Fruit fly (Drosophila melanogaster): ENCODE results near the gene sty.
A peak's percentile ranks its signal among the peaks of the same experiment; 100 is the strongest.

The sty gene

DNA sequence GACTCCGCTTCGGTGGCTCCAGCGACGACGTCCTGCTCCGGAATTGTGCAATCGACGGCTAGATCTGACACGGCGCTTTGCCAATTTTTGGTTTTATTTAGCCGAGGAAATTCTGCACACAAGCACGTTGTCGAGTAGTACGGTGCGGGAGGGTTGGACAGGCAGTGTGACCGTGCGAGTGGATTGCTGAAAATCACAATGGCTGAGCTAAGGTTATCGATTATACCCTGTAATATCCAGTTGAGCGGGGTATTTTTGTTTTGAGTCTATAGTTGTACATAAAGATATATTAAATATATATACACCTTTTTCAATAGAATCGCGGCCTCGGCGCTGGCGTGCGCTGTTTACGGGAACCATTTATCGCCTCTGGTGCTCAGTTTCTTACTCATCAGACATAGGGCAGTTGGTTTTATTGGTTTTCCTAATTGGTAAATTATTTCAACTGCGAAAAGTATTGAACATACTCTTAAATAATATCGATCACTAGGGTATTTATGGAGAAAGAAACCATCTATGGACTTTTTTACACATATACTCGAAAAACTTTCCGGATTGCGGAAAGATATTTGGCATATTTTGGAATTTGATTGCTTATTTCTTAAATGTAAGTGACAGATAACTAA, 35.8 kb upstream of the sty start, which contains the start of gene eIF5B (continued):
- TF ChIP-seq CG7368 (GFP tag; optimal IDR thresholded peaks at IDR 0.05) (peak; percentile 34), Lpt (GFP tag; optimal IDR thresholded peaks at IDR 0.05) (peak; percentile 67), acj6 (GFP tag; optimal IDR thresholded peaks at IDR 0.05) (peak; percentile 86), CG6276 (GFP tag; optimal IDR thresholded peaks at IDR 0.05) (peak; percentile 51), CG8632 (GFP tag; optimal IDR thresholded peaks at IDR 0.05) (peak; percentile 83), CG6854 (GFP tag; optimal IDR thresholded peaks at IDR 0.05) (peak; percentile 50), CG4318 (GFP tag; optimal IDR thresholded peaks at IDR 0.05) (peak; percentile 74), dac (GFP tag; optimal IDR thresholded peaks at IDR 0.05) (peak; percentile 58), CG10631 (GFP tag; optimal IDR thresholded peaks at IDR 0.05) (peak; percentile 78)

DNA sequence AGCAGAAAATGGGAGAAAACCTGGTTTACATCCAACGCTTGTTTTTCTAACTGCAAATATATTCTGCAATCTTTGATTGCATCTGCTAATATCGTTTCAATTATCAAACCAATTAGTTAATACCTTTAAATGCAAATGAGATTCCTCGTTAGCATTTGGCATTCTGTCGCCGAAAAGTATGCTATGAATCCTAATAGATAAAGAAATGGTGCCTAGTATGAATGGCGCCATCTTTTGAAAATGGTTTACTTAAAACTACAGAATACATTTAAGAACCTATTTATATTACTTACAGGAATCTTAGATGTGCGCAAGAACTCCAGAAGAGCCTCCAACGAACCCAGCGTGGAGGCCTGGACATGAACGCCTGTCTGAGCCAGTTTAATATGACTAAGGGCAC, 32.2 kb upstream of the sty start:
- TF ChIP-seq CG6792 (GFP tag; optimal IDR thresholded peaks at IDR 0.05), result no peak
- peak; percentile 52 for TF ChIP-seq CG6808 (GFP tag; optimal IDR thresholded peaks at IDR 0.05)

DNA sequence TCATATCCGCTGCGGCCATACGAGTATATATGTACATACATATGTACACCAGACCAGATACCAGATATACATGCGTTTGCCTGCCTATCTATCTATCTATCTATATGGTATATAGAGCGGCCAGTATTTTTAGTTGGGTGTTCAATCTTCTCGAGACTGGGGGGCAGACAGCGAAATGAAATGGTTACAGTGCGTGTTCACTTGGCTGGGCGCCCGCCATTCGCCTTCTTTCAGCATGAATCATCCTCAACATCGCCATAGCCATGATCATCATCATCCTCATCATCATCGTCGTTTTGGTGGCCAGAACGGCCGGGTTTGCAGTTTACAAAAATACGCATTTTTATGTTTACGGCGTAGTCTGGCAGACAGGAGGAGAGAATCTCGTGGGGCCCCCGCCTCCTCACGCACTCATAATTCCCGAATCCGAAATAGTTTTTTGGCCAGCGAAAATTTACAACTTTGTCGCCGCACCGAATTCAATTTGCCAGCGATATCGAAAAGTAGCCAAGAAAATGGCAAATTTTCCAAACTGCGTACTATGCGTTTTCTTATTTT, 31.4 kb upstream of the sty start:
- no peak for TF ChIP-seq OdsH (GFP tag; optimal IDR thresholded peaks at IDR 0.05)
- TF ChIP-seq Lpt (GFP tag; optimal IDR thresholded peaks at IDR 0.05), result no peak
- TF ChIP-seq Smox (GFP tag; optimal IDR thresholded peaks at IDR 0.05), result no peak
- no peak for TF ChIP-seq fd85E (GFP tag; optimal IDR thresholded peaks at IDR 0.05)
- TF ChIP-seq Sox14 (GFP tag; optimal IDR thresholded peaks at IDR 0.05), result no peak
- no peak for TF ChIP-seq CG6792 (GFP tag; optimal IDR thresholded peaks at IDR 0.05)
- TF ChIP-seq CG34406 (GFP tag; optimal IDR thresholded peaks at IDR 0.05), result no peak
- no peak for TF ChIP-seq CG9139 (GFP tag; optimal IDR thresholded peaks at IDR 0.05)
- no peak for TF ChIP-seq esn (GFP tag; optimal IDR thresholded peaks at IDR 0.05)
- no peak for TF ChIP-seq Sox15 (GFP tag; optimal IDR thresholded peaks at IDR 0.05)
- TF ChIP-seq Blimp-1 (GFP tag; optimal IDR thresholded peaks at IDR 0.05), result no peak
- no peak for TF ChIP-seq CG6808 (GFP tag; optimal IDR thresholded peaks at IDR 0.05)
- TF ChIP-seq ss (GFP tag; optimal IDR thresholded peaks at IDR 0.05), result no peak
- TF ChIP-seq CG1621 (tag; optimal IDR thresholded peaks at IDR 0.05), result no peak
- no peak for TF ChIP-seq CG8119 (GFP tag; IDR thresholded peaks at IDR 0.05)
- no peak for TF ChIP-seq topi (GFP tag; optimal IDR thresholded peaks at IDR 0.05)

DNA sequence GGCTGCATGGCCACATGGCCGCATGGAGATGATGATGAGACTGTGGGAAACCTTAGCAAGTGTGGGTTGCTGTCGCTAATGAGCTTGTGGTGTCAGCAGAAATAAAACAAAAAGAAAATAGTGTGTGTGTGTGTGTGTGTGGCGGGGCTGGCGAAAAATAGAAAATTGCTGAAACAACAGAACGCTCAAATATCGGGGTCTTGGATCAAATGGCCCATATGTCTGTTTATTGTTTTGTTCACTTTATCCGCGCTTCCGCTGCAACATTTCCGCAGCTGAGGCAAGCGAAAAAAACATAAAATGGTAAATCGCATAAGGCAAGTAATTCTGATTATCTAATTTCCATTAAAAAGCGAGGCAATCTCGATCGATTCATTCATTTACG, 30.8 kb upstream of the sty start:
- TF ChIP-seq CG16779 (tag; optimal IDR thresholded peaks at IDR 0.05) (no peak), CG6854 (GFP tag; optimal IDR thresholded peaks at IDR 0.05) (no peak), CG34406 (GFP tag; optimal IDR thresholded peaks at IDR 0.05) (no peak), Eip78C (GFP tag) (no peak)

DNA sequence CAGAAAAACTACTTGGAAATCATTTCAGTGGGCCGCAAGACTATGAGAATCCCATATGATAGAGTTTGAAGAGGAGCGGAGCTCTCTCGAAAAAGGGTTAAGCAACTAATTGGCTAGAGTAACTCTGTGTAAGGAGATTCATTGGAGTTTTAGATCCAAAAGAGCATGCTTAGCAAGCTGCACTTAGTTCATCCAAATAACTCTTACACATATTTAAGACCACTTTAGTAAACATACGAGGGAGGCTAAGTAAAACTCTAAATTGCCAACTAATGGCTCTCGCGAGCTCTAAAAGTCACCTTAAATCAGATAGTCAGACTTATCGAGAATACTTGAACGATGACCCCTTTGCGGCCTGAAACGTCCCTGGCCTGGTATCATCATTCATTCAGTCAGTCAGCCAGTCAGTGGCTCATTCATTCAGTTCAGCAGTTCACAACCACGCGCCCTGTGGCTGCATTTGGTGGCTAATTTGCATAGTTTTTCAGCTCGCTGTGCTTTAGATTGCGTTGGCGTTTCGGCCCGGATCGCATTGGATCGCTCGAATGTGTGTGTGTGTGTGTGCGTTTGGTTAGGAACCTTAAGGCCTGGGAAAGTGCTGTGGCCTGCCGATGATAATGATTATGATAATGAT, 30.3 kb upstream of the sty start:
- TF ChIP-seq vri (GFP tag; optimal IDR thresholded peaks at IDR 0.05) (no peak), Eip78C (GFP tag) (peak; percentile 10), fkh (GFP tag; optimal IDR thresholded peaks at IDR 0.05) (no peak), Gug (GFP tag; IDR thresholded peaks at IDR 0.05) (no peak), Hr4 (GFP tag; optimal IDR thresholded peaks at IDR 0.05) (no peak), svp (GFP tag) (no peak), dac (GFP tag; optimal IDR thresholded peaks at IDR 0.05) (no peak), CG11902 (GFP tag; optimal IDR thresholded peaks at IDR 0.05) (no peak)
